Worm (Caenorhabditis elegans) whole organism, L4/young adult: ENCODE results near the gene clec-5.

Source experiments
- W03F9.2 ChIP-seq: fragments of 150-350 bp; optimal IDR thresholded peaks from 2 replicates; lab custom pipeline; 2014; ENCODE audit warnings: missing biosample characterization, missing genetic modification characterization
- dao-5 ChIP-seq: sonication (generic microtip); optimal IDR thresholded peaks from 2 replicates; lab custom pipeline; 2016; ENCODE audit warnings: missing genotype, missing genetic modification characterization, moderate library complexity, missing compliant biosample characterization
- him-1 ChIP-seq: sonication (generic microtip); optimal IDR thresholded peaks from 2 replicates; lab custom pipeline; 2016; ENCODE audit warnings: missing genotype, missing genetic modification reagents, missing genetic modification characterization, missing compliant biosample characterization

Gene clec-5

DNA sequence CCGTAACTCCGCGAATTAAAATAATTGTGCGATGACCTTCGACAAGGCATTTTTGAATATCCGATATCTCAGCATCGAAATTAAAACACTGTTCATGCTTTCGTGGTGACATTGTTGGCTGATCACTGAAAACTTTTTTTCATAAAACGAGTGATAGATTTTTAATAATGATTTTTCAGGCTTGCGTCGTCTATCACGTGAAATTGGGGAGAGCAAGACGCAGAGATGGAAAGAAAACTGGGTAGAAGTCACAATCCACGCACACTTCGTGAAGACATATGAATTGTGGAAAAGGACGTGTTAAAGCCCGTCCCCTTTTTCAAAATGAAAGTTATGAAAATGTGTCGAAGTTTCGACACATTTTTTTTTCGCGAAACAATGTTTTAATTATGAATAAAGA, 33.7 kb downstream of the clec-5 start, which contains the start of gene nonu-1:
TSS of gene nonu-1 (minus strand) at position 169 of the 400 bp plus-strand sequence.
- no peak for TF ChIP-seq W03F9.2

DNA sequence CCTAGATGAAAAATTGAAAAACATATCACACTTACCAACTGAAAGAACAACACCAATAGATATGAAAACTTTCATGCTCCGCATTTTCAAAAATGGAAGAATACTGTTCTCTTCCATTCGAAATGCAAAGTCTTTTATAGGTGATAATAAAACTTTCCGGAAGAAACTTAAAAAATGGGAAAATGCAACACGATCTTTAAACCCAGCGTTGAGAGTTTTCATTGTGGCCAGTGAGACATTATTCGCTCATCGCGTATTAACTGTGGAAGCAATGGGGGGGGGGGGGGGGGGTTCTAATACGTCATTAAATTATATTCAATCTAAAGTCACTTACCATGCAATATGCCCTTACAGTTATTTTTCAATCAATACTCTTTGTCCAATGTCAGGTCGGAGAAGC, 39.1 kb downstream of the clec-5 start, which contains the start of the genes clec-157 and fkh-5:
TSS of gene clec-157 (minus strand) at position 101 of the 400 bp plus-strand sequence.
TSS of gene fkh-5 (plus strand) at position 336 of the 400 bp plus-strand sequence.
- TF ChIP-seq dao-5 (tag; lab: Kevin White, UChicago) (no peak), W03F9.2 (no peak), him-1 (tag; lab: Kevin White, UChicago) (no peak)

DNA sequence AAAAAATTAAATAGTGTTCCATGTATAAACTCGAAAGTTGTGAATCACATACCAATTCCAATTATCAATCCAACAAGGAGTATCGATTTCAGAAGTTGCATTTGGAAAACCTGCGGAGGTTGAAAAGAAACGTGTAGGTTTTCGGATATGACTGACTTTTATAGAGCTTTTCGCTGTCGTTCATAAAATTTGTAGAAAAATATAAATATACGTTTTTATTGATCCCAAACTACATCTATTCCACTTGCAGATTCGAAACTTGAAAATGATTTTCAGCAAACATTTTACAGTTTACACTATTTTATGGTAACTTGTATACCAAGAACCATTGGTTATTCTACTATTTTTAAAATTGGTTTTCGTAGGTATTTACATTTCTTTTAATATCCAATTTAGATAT, 41.2 kb downstream of the clec-5 start, which contains the start of gene clec-156:
TSS of gene clec-156 (minus strand) at position 101 of the 400 bp plus-strand sequence.
- TF ChIP-seq dao-5 (tag; lab: Kevin White, UChicago) (no peak), W03F9.2 (no peak), him-1 (tag; lab: Kevin White, UChicago) (no peak)

DNA sequence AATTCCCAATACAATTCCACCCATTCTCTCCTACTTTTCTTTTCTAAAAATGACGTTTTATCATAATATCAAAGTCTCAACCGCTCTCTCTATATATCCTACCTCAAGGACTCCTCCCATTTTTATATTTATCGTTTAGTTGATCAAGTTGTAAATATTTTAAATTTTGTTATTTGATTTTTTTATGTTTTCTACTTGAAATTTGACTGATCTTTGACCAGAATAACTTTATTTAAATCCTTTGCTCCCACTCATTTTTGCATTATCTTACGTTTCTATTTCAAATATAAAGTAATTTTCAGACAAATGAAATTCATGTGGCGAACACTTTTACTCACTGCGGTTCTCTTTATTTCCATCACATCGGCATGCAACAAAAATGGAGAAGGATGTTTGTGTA, 46.0 kb downstream of the clec-5 start, which contains the start of the genes acbp-7 and F26A1.19:
TSS of gene acbp-7 (plus strand) at position 301 of the 400 bp plus-strand sequence.
TSS of gene F26A1.19 (plus strand) at position 303 of the 400 bp plus-strand sequence.
- no peak for TF ChIP-seq dao-5 (tag; lab: Kevin White, UChicago)
- no peak for TF ChIP-seq W03F9.2
- no peak for TF ChIP-seq him-1 (tag; lab: Kevin White, UChicago)
